Fruit fly (Drosophila melanogaster): Measurements from ENCODE around the gene CG14543.

CG14543 gene

dm6 chr3R:26036153-26037144 lies 20.0 kb upstream of the CG14543 start (continued):
- TF ChIP-seq CG11560 (tag; IDR thresholded peaks at IDR 0.05), result no peak
- TF ChIP-seq pan (optimal IDR thresholded peaks at IDR 0.05), result no peak
- peak in 1 of 2 experiments; percentile 29 for TF ChIP-seq pan (GFP tag; optimal IDR thresholded peaks at IDR 0.05 in 1 of 2, IDR thresholded peaks at IDR 0.05 in 1 of 2)
- TF ChIP-seq ttk (GFP tag; IDR thresholded peaks at IDR 0.05), result peak; percentile 45; the same call in 1 of the 2 replicates
- TF ChIP-seq Atf3 (GFP tag; optimal IDR thresholded peaks at IDR 0.05), result peak; percentile 77
- peak; percentile 64 for TF ChIP-seq cg (GFP tag; optimal IDR thresholded peaks at IDR 0.05)
- peak; percentile 7 for TF ChIP-seq CG7786 (GFP tag; optimal IDR thresholded peaks at IDR 0.05)
- TF ChIP-seq NFAT (GFP tag; IDR thresholded peaks at IDR 0.05), result no peak
- TF ChIP-seq CG6272 (GFP tag; IDR thresholded peaks at IDR 0.05), result no peak
- TF ChIP-seq B-H2 (GFP tag; optimal IDR thresholded peaks at IDR 0.05), result no peak
- peak; percentile 51 for TF ChIP-seq Elba2 (GFP tag; optimal IDR thresholded peaks at IDR 0.05)
- TF ChIP-seq onecut (GFP tag; IDR thresholded peaks at IDR 0.05), result peak; percentile 83
- peak; percentile 95 for TF ChIP-seq CG13424 (tag; optimal IDR thresholded peaks at IDR 0.05)
- peak; percentile 64 for TF ChIP-seq dm (GFP tag; optimal IDR thresholded peaks at IDR 0.05)
- TF ChIP-seq ken (GFP tag; IDR thresholded peaks at IDR 0.05), result peak; percentile 54; the same call in 2 of the 3 replicates
- TF ChIP-seq trh (GFP tag; optimal IDR thresholded peaks at IDR 0.05), result peak; percentile 47
- TF ChIP-seq Abd-B (GFP tag; optimal IDR thresholded peaks at IDR 0.05), result peak; percentile 69
- no peak; the same call in 1 of the 2 replicates for TF ChIP-seq ato (GFP tag; IDR thresholded peaks at IDR 0.05; ENCODE audit: partially characterized antibody)
- TF ChIP-seq CG2889 (GFP tag; IDR thresholded peaks at IDR 0.05), result no peak
- no peak for TF ChIP-seq CG13894 (tag; optimal IDR thresholded peaks at IDR 0.05)
- no peak for TF ChIP-seq hth (optimal IDR thresholded peaks at IDR 0.05)
- TF ChIP-seq CG3065 (GFP tag; optimal IDR thresholded peaks at IDR 0.05), result peak; percentile 57
- TF ChIP-seq CG3407 (GFP tag; optimal IDR thresholded peaks at IDR 0.05), result peak; percentile 90
- TF ChIP-seq chif (GFP tag; optimal IDR thresholded peaks at IDR 0.05), result peak; percentile 40 to 89
- TF ChIP-seq CG6254 (GFP tag; optimal IDR thresholded peaks at IDR 0.05), result peak; percentile 95
- peak; percentile 58 for TF ChIP-seq CG17186 (GFP tag; optimal IDR thresholded peaks at IDR 0.05)
- TF ChIP-seq CG10565 (GFP tag; optimal IDR thresholded peaks at IDR 0.05), result peak; percentile 17
- TF ChIP-seq chn (GFP tag; optimal IDR thresholded peaks at IDR 0.05), result peak; percentile 78
- peak; percentile 71 for TF ChIP-seq ap (GFP tag; IDR thresholded peaks at IDR 0.05)
- peak; percentile 70 for TF ChIP-seq CG1603 (tag; optimal IDR thresholded peaks at IDR 0.05)
- TF ChIP-seq CG6791 (GFP tag; IDR thresholded peaks at IDR 0.05; ENCODE audit: partially characterized antibody), result peak; percentile 67; the same call in 2 of the 3 replicates
- TF ChIP-seq Side (GFP tag; optimal IDR thresholded peaks at IDR 0.05), result peak; percentile 71
- peak; percentile 55; the same call in 1 of the 2 replicates for TF ChIP-seq CG32767 (GFP tag; IDR thresholded peaks at IDR 0.05)
- TF ChIP-seq croc (GFP tag; conservative IDR thresholded peaks at IDR 0.05), result peak; percentile 88
- peak; percentile 51; the same call in 1 of the 2 replicates for TF ChIP-seq Gsc (GFP tag; IDR thresholded peaks at IDR 0.05)
- TF ChIP-seq fd102C (GFP tag; optimal IDR thresholded peaks at IDR 0.05), result peak; percentile 92
- TF ChIP-seq CG4854 (GFP tag; optimal IDR thresholded peaks at IDR 0.05), result peak; percentile 65
- TF ChIP-seq CG16815 (GFP tag; optimal IDR thresholded peaks at IDR 0.05), result peak; percentile 94
- no peak for TF ChIP-seq zfh2 (GFP tag; optimal IDR thresholded peaks at IDR 0.05)
- TF ChIP-seq unc-4 (GFP tag; IDR thresholded peaks at IDR 0.05; ENCODE audit: partially characterized antibody), result no peak
- 0 out of 2 replicates have a peak, but pooled peaks have one; percentile 40 for TF ChIP-seq bbx (GFP tag; IDR thresholded peaks at IDR 0.05; ENCODE audit: partially characterized antibody)
- TF ChIP-seq danr (GFP tag; IDR thresholded peaks at IDR 0.05), result no peak
- peak; percentile 49; the same call in 1 of the 2 replicates for TF ChIP-seq H2.0 (GFP tag; IDR thresholded peaks at IDR 0.05)
- TF ChIP-seq CG12155 (GFP tag; optimal IDR thresholded peaks at IDR 0.05), result peak; percentile 43
- no peak for TF ChIP-seq CG8478 (optimal IDR thresholded peaks at IDR 0.05)
- no peak for TF ChIP-seq Rfx (GFP tag; IDR thresholded peaks at IDR 0.05)
- peak; percentile 90 for TF ChIP-seq Ets65A (GFP tag)
- TF ChIP-seq mam (GFP tag; optimal IDR thresholded peaks at IDR 0.05), result peak; percentile 30
- TF ChIP-seq br (optimal IDR thresholded peaks at IDR 0.05), result no peak
- TF ChIP-seq CG33213 (GFP tag; optimal IDR thresholded peaks at IDR 0.05), result peak; percentile 47
